Fruit fly (Drosophila melanogaster) whole organism, larva: Measurements from ENCODE around the gene CG10353.

Experiments
- noc ChIP-seq: fragments of 200-800 bp; sonication (Bioruptor generic); optimal IDR thresholded peaks from 3 replicates; lab custom pipeline; 2019; ENCODE audit warnings: missing biosample characterization, mild to moderate bottlenecking, missing genetic modification characterization, moderate library complexity

The CG10353 gene

DNA sequence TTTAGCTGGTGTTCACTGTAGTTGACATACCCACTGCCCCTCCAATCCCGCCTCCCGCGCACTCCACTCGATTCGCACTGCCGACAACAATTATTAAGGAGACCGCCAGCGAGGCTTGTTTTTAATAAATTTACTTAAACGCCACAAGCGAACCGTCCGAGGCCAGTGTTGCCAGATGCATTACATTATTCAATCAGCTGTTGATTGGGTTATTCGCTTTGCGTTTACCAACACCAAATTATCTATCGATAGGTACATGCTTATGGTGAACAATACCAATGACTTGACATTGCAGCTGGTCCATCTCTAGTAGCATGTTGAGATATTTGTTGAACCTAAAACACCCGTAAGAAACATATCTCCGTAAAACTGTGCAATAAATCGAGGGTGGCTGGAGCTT, at the start of gene CG10353, which contains the start of gene SelG:
TSS of gene CG10353 (minus strand) at position 187 of the 400 bp plus-strand sequence.
TSS of gene SelG (plus strand) at position 309 of the 400 bp plus-strand sequence.
- TF ChIP-seq noc (tag; lab: Kevin White, UChicago) = peak; percentile 32

DNA sequence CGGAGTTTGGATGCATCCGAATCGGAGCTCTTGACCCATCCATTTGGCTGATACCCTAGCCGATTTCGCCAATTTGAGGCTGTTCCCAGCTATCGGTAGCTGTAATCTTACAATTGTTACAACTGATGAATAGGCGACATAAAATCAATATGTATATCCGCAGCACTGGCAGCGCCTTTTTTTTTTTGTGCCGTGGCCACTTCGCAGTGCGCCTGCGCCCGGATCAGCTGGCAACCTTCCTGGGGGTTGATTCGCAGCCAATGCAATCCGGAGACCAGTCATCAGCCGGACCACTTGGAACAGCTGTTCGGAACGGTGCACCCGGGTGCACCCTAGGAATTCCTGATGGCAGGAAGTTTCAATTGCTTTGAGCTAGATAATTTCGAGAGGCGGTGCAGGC, 43.8 kb upstream of the CG10353 start, which contains the start of gene Pdzd8:
TSS of gene Pdzd8 (minus strand) at position 125 of the 400 bp plus-strand sequence.
- TF ChIP-seq noc (tag; lab: Kevin White, UChicago) = no peak

DNA sequence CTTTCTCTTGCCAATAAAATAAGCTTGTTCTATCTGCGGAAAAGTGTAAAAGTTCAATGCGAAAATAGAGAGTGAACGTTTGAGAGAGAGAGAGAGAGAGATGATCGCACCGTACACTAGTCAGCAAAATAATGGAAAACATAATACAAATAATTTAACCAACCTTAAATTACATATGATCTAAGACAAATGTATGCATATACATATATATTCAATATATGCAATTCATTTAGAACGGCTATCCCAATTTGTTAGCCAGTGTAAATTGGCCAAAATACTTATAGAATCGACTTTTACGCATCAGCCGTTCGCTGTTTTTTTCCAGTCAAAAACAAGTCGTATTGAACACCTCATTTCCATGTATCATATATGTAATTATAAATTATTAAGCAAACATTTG, 38.3 kb upstream of the CG10353 start:
- TF ChIP-seq noc (tag; lab: Kevin White, UChicago) = peak; percentile 13

DNA sequence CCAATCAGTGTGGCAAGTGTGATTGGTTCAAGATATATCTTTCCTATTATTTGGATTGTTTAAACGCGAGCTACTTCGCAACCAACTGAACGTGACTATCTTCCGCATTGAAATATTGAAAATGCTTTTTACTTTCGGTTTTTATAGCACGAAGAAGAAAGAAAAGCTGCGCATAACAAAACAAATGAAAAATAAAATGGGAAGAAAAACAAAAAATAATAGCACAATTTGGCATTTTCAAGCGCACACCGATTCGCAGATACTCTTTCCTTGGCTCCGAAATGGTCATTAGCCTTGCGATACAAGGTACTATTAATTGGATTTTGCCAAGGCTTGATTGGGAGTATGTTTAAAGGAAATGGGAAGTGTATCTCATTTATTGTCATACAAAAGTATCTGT, 37.6 kb upstream of the CG10353 start, which contains the start of gene Sclp:
TSS of gene Sclp (minus strand) at position 101 of the 400 bp plus-strand sequence.
- TF ChIP-seq noc (tag; lab: Kevin White, UChicago) = no peak

DNA sequence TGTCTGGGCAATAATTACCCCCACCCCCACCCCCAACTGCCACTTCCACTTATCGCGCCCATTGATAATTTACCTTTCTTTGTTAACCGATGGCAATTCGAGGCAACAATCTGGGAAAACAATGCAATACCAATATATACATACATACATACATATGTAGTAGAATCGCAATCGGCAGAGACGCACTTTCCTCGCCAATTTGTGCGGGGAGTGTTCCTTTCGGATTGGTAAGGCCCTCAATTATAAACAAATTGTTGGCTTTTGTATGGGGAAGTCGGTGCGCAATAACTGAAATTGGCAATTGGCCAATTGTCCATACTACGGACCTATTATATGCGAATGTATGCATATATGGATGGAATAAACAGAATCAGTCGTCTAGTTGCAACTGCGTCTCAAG, 36.7 kb upstream of the CG10353 start:
- no peak for TF ChIP-seq noc (tag; lab: Kevin White, UChicago)

DNA sequence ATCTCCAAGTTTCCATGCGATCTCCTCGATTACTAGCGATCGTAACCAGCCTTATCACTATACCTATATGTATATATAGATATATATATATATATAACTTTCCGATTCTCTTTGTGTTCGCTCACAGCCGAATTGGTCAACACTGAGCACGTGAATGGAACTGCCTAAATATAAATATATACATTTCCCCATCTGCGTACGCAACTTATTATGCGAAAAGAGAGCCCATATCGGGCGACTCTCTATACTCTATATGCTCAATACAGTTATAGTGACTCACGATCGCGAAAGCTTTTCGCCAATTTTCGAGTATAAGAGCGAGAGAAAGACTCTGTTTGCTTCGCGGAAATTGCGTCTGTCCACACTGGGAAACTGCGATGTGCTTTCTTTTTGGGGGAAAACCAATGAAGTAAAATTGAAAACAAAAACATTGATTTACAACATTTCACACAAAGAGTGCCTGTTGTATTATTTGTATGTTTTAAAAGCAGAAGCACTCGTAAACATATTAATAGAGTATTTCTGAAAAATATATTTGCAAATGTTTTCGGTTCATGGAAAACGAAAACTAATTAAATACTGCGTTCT, 35.8 kb upstream of the CG10353 start:
- TF ChIP-seq noc (tag; lab: Kevin White, UChicago) = no peak

DNA sequence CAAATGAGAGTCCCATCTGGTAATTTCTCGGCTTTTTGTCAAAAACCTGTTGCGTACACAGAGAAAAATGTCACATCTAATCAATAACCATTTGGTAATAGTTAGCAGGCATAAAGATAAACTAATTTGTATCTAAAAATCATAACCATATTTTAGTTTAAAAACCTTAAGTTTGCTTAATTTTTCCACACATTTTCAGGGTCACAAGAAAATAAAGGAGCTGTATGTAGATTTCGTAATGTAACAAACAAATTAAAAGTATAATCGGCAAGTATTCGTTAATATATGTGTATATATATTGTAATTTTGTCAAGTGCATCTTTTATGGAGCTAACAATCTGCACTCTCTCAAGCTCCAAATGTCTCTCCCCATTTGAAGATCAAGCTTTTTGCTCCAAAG, 34.0 kb upstream of the CG10353 start:
- peak; percentile 82 for TF ChIP-seq noc (tag; lab: Kevin White, UChicago)

DNA sequence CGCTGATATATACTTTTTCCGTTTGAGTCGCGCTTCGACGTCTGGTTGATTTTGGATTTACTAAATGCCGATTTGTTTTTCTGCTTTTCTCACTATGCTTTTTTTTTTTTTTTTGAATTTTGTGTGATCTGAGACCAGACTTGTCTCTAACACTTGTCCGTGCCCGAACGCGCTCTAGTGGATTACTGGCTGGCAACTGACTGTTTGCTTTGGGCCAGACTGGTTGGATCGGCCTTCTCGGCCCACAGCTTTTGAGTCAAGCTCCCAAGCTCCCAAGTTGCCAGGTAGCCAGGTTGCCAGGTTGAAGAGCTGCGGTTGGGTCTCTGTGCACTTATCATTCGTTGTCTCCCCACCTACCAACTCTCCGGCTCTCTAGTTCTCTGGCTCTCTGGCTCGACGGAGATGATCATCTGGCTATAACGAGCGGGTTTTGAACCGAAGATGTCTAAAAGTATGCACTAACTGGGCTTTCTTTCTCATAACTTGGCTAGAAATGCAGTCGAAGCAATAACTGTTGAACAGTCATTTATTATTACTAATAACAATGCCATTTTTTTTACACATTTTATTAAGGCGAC, 30.2 kb upstream of the CG10353 start, which contains the start of gene pot:
TSS of gene pot (minus strand) at position 205 of the 578 bp plus-strand sequence.
- no peak for TF ChIP-seq noc (tag; lab: Kevin White, UChicago)

DNA sequence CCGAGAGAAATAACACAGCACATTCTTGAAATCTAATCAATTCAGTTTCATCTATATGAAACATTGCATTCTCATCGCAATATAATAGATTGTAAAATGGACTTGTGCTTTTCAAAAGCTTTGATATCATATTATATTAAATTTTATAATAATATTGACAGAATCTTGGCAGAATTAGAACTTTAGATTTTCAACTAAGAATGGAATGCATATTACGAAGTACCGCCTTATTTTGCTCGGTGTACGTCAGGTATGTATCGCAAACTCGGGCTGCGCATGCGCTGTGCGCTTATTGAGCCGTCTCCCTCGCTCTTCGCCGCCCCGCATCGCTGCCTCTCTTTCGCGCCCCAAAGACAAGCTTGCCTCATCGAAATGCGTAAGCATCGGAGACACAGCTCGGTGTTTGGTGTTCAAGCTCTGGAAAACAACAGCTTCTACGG, 28.2 kb upstream of the CG10353 start:
- peak; percentile 86 for TF ChIP-seq noc (tag; lab: Kevin White, UChicago)

DNA sequence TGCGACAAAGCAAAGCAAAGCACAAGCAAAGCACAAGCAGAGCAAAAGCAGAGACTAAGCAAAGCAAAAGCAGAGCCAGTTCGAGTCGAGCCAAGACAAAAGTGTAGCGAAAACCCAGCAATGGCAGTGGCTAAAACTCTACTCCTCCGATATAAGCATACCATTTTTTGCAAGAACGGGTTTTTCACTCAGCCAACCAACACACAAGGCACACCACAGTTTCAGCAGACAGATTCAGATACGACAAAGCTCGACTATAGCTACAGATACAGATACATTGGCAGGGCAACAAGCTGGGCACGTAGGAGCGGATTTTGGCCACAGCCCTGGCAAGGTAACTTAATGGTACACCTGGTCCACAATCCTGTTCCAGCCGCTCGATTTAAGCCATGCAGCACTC, 26.6 kb upstream of the CG10353 start:
- no peak for TF ChIP-seq noc (tag; lab: Kevin White, UChicago)

DNA sequence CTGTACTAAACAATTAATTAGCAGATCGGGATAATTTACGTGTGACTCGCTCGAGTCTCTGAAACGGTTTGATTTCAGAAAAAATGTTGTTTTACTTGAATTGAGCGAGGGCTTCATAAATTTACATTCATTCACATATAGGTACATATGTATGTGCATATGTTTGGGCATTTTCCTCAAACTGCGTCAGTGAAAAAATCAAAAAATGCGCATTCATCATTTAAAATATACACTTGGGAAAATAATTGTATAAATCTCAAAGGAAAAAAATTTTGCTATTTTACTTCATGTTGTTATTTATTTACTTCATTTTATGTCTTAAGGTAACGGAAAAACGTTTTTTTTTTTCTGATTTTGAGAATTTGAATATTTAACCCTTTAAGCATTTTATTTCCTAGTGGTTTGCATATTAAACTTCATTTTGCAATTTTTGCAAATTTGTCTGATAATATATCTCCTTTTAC, 19.9 kb upstream of the CG10353 start, which contains the start of gene CG43156:
TSS of gene CG43156 (minus strand) at position 51 of the 464 bp plus-strand sequence.
- no peak for TF ChIP-seq noc (tag; lab: Kevin White, UChicago)

DNA sequence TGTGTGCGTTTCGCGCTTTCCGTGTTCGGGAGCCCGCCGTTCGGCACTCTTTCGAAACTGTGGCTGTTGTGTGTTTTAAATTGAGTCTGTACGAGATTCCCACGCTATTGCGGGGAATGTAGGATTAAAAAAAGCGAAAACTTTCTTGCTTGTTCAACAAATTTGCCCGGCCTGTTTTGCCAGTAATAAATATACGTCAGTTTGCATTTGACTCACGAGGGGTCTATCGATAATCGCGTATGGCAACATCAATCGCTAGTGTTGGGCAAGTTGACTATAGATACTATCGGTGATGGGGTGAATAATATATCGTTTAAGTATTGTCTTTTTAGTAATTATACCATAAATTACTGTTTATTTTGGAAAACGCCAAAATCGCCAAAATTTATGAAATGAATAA, 18.2 kb upstream of the CG10353 start, which contains the start of gene Upf1:
TSS of gene Upf1 (minus strand) at position 228 of the 400 bp plus-strand sequence.
- no peak for TF ChIP-seq noc (tag; lab: Kevin White, UChicago)

DNA sequence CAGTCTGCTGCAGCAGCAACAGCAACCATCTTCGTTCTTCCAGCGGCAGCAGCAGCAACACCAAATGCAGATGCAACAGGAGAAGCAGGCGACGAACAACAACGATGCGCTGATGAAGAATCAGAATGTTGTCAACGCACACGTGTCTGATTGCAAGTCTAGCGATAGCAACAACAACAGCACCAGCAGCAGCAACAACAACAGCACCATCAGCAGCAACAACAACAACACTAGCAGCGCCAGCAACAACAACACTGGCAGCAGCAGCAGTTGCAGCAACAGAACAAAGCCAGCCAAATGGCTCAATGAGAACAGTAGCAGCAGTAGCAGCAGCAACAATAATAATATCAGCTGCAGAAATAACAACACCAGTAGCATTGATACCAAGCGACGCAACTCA, 8.2 kb upstream of the CG10353 start:
- no peak for TF ChIP-seq noc (tag; lab: Kevin White, UChicago)

DNA sequence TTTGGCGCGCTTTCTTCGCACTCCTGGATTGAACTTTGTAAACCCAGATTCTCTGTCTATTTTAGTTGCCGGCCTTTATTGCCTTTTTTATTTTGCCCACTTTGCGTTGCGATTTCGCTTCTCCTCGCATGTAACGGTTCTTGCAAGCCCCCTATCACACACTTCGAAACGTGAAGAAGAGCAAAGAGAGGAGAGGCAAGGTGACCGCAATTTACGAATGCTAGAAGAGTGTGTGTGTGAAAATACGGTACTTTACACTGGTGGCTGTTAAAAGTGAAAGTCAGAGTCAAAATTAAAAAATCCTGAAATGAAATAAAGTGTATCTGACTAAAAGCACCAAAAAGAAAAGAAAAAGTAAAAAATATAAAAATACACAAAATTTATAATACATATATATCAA, 7.2 kb upstream of the CG10353 start:
- no peak for TF ChIP-seq noc (tag; lab: Kevin White, UChicago)

DNA sequence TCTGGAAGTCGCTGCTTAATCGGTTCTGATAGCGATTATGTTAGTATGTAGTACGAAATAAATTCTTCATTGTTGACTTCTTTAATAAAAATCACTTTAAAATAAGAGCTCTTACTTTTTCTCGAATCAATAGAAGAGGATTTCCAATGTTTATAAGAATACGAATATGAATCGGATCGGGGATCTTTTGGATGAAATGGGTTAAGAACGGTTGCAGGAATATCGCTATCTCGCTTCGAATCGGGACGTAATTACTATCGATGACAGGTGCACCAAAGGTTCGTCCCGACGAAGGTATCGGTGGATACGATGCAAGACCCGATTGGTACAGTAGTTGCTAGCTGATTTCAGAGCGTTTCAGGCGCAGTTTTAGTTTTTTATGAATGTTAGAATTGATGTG, 6.7 kb upstream of the CG10353 start, which contains the start of gene wisp:
TSS of gene wisp (plus strand) at position 301 of the 400 bp plus-strand sequence.
- no peak for TF ChIP-seq noc (tag; lab: Kevin White, UChicago)

DNA sequence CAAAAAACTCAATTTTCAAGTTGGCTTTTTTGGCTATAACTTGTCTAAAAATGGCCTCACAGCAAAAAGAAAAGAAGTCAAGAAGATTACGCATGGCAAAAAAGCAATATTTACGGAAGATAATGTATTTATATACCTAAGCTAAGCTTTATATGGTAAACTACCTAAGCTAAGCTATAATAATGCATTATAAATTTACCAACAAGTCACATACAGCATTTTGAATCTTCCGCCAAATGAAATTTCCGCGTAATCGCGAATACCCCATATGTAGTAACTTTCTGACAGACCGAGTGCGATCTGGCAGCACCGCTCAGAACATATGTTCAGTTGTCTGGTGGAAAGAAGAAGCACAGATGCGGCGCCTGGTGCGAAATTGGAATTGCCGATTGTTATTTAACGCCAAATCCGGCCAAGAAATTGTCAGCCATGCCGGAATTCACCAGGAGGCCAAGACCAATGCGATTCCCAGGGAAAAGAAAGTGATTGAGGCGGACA, 4.8 kb upstream of the CG10353 start, which contains the start of gene sicily:
TSS of gene sicily (plus strand) at position 51 of the 498 bp plus-strand sequence.
- no peak for TF ChIP-seq noc (tag; lab: Kevin White, UChicago)
